Worm (Caenorhabditis elegans) whole organism, L4 larva: ENCODE data around the gene C48B4.6.

Experiments used
- ama-1 ChIP-seq: fragments of 150-350 bp; optimal IDR thresholded peaks from 2 replicates; lab custom pipeline; 2014; ENCODE audit warnings: inconsistent platforms, mixed read lengths
- lin-13 ChIP-seq: fragments of 150-350 bp; optimal IDR thresholded peaks from 2 replicates; lab custom pipeline; 2014; ENCODE audit warnings: missing biosample characterization, missing genetic modification reagents, missing genetic modification characterization
- nhr-102 ChIP-seq: sonication (generic microtip); optimal IDR thresholded peaks from 2 replicates; lab custom pipeline; 2016; ENCODE audit warnings: mild to moderate bottlenecking, missing genetic modification characterization, moderate library complexity, missing compliant biosample characterization

DNA sequence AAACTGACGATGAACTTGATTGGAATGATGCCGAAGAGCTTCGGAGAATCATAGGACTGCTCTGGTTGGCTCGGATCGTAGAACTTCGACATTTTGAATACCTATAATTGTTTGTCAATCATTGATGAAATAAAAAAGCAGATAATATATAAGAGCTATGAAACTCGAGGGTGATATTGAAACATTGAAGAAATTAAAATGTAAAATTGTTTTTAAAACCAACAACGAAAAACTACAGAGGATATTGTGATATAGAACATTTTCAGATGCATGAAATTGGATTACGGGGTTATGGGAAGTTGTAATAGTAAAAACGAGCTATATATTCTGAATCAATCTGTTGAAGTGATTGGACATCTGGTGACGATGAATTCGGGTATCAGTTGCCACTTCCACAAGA lies 6.0 kb upstream of the C48B4.6 start, which contains the start of gene C48B4.10:
- TF ChIP-seq ama-1 (no peak), nhr-102 (tag; lab: Kevin White, UChicago) (no peak), lin-13 (no peak)
